Fruit fly (Drosophila melanogaster) whole organism, embryonic: ENCODE results near the gene kibra.

ENCODE experiments used
- ATbp ChIP-seq: fragments of 200-800 bp; sonication (Bioruptor generic); optimal IDR thresholded peaks from 2 replicates; lab custom pipeline; 2017; ENCODE audit warnings: missing biosample characterization, mild to moderate bottlenecking, missing genetic modification characterization, missing genetic modification reagents
- Antp ChIP-seq: fragments of 200-800 bp; sonication (Bioruptor generic); optimal IDR thresholded peaks from 3 replicates; lab custom pipeline; 2016; ENCODE audit warnings: missing biosample characterization, missing genetic modification characterization
- Awh ChIP-seq: fragments of 200-800 bp; sonication (Bioruptor generic); IDR thresholded peaks from 2 replicates; pipeline ENCODE4, ENCODE4 v1.3.6; 2022; ENCODE audit warnings: missing biosample characterization, missing genetic modification characterization
- B-H1 ChIP-seq: fragments of 200-800 bp; sonication (Bioruptor generic); IDR thresholded peaks from 3 replicates; pipeline ENCODE4 v1.3.6; 2022; ENCODE audit warnings: missing biosample characterization, missing genetic modification characterization
- Blimp-1 ChIP-seq: fragments of 200-800 bp; sonication (Bioruptor generic); optimal IDR thresholded peaks from 3 replicates; lab custom pipeline; 2018; ENCODE audit warnings: missing biosample characterization, missing genetic modification characterization, mild to moderate bottlenecking, moderate library complexity, missing genetic modification reagents
- CG11398 ChIP-seq: fragments of 200-800 bp; sonication (Bioruptor generic); optimal IDR thresholded peaks from 2 replicates; lab custom pipeline; 2016; ENCODE audit warnings: missing biosample characterization, missing genetic modification characterization
- CG11456 ChIP-seq: fragments of 200-800 bp; sonication (Bioruptor generic); IDR thresholded peaks from 3 replicates; pipeline ENCODE4 v1.3.6; 2022; ENCODE audit warnings: missing biosample characterization, missing genetic modification characterization
- CG11504 ChIP-seq: fragments of 200-800 bp; sonication (Bioruptor generic); optimal IDR thresholded peaks from 3 replicates; lab custom pipeline; 2019; ENCODE audit warnings: missing biosample characterization, mild to moderate bottlenecking, missing genetic modification characterization, moderate library complexity
- CG11695 ChIP-seq: fragments of 200-800 bp; sonication (Bioruptor generic); IDR thresholded peaks from 3 replicates; pipeline ENCODE4 v1.3.6; 2022; ENCODE audit warnings: missing biosample characterization, missing genetic modification characterization
- CG1529 ChIP-seq: fragments of 200-800 bp; sonication (Bioruptor generic); optimal IDR thresholded peaks from 3 replicates; lab custom pipeline; 2018; ENCODE audit warnings: missing biosample characterization, missing genetic modification characterization
- CG15479 ChIP-seq: fragments of 200-800 bp; sonication (Bioruptor generic); optimal IDR thresholded peaks from 3 replicates; lab custom pipeline; 2019; ENCODE audit warnings: missing biosample characterization, mild to moderate bottlenecking, missing genetic modification characterization, moderate library complexity
- CG18262 ChIP-seq: fragments of 200-800 bp; optimal IDR thresholded peaks from 3 replicates; lab custom pipeline; 2019; ENCODE audit warnings: missing biosample characterization, mild to moderate bottlenecking, missing genetic modification characterization, moderate library complexity
- CG2678 ChIP-seq: fragments of 200-800 bp; sonication (Bioruptor generic); optimal IDR thresholded peaks from 3 replicates; lab custom pipeline; 2019; ENCODE audit warnings: missing biosample characterization, mild to moderate bottlenecking, missing genetic modification characterization, moderate library complexity
- CG30403 ChIP-seq: fragments of 200-800 bp; sonication (Bioruptor generic); optimal IDR thresholded peaks from 3 replicates; lab custom pipeline; 2016; ENCODE audit warnings: missing biosample characterization, missing genetic modification characterization
- CG31441 ChIP-seq: fragments of 200-800 bp; sonication (Bioruptor generic); IDR thresholded peaks from 2 replicates; pipeline ENCODE4 v1.3.6; 2022; ENCODE audit warnings: missing biosample characterization, missing genetic modification characterization
- CG9727 ChIP-seq: fragments of 200-800 bp; sonication (Bioruptor generic); optimal IDR thresholded peaks from 3 replicates; lab custom pipeline; 2017; ENCODE audit warnings: missing biosample characterization, mild to moderate bottlenecking, missing genetic modification characterization
- D ChIP-seq, 2 experiments: fragments of 200-800 bp in 1 of 2; fragments of >200 bp in 1 of 2; sonication (Bioruptor generic) in 1 of 2; optimal IDR thresholded peaks; 2 replicates in 1 of 2; 3 replicates in 1 of 2; lab custom pipeline; 2017; ENCODE audit warnings: mild to moderate bottlenecking in 1 of 2, missing biosample characterization in 1 of 2, missing genetic modification characterization in 1 of 2, missing genetic modification reagents in 1 of 2
- Doc2 ChIP-seq: fragments of 200-800 bp; sonication (Bioruptor generic); IDR thresholded peaks from 2 replicates; pipeline ENCODE4 v1.3.6; 2022; ENCODE audit warnings: missing biosample characterization, missing genetic modification characterization
- E2f2 ChIP-seq: fragments of 200-800 bp; sonication (Bioruptor generic); IDR thresholded peaks from 2 replicates; pipeline ENCODE4 v1.3.6; 2022; ENCODE audit warnings: missing biosample characterization, missing genetic modification characterization
- Hmr ChIP-seq: fragments of 200-800 bp; sonication (Bioruptor generic); optimal IDR thresholded peaks from 3 replicates; lab custom pipeline; 2017; ENCODE audit warnings: mild to moderate bottlenecking, missing biosample characterization, missing genetic modification reagents, missing genetic modification characterization
- Hr78 ChIP-seq, 2 experiments: fragments of 200-800 bp in 1 of 2; fragments of >200 bp in 1 of 2; sonication (Bioruptor generic) in 1 of 2; optimal IDR thresholded peaks; 2 replicates each; lab custom pipeline; 2017 to 2019; ENCODE audit warnings: missing biosample characterization in 2 of 2, missing genetic modification characterization in 2 of 2, mild to moderate bottlenecking in 1 of 2, moderate library complexity in 1 of 2
- Med ChIP-seq: fragments of 200-800 bp; sonication (Bioruptor generic); peaks from one replicate; lab custom pipeline; 2016; ENCODE audit warnings: missing biosample characterization, missing genetic modification characterization, mild to moderate bottlenecking, inconsistent platforms, moderate library complexity
- Myb ChIP-seq: fragments of 200-800 bp; sonication (Bioruptor generic); optimal IDR thresholded peaks from 2 replicates; lab custom pipeline; 2016; ENCODE audit warnings: missing biosample characterization, missing genetic modification characterization
- NfI ChIP-seq: fragments of 200-800 bp; sonication (Bioruptor generic); optimal IDR thresholded peaks from 3 replicates; lab custom pipeline; 2018; ENCODE audit warnings: missing biosample characterization, mild to moderate bottlenecking, missing genetic modification characterization, moderate library complexity
- Sin3A ChIP-seq: fragments of >200 bp; optimal IDR thresholded peaks from 2 replicates; lab custom pipeline; 2018
- Taf1 ChIP-seq: fragments of 200-800 bp; sonication (Bioruptor generic); IDR thresholded peaks from 2 replicates; pipeline ENCODE4 v1.3.6; 2022; ENCODE audit warnings: missing biosample characterization, missing genetic modification characterization
- Xrp1 ChIP-seq: fragments of 200-800 bp; sonication (Bioruptor generic); IDR thresholded peaks from 2 replicates; pipeline ENCODE4 v1.3.6; 2022; ENCODE audit warnings: missing biosample characterization, missing genetic modification characterization
- bsh ChIP-seq, 2 experiments: fragments of 200-800 bp; sonication (Bioruptor generic); optimal IDR thresholded peaks; 2 replicates each; lab custom pipeline; 2017 to 2018; ENCODE audit warnings: mild to moderate bottlenecking in 2 of 2, missing biosample characterization in 2 of 2, missing genetic modification characterization in 2 of 2, moderate library complexity in 1 of 2
- corto ChIP-seq: fragments of 200-800 bp; sonication (Bioruptor generic); optimal IDR thresholded peaks from 2 replicates; lab custom pipeline; 2016; ENCODE audit warnings: missing biosample characterization, mild to moderate bottlenecking, missing genetic modification characterization, moderate library complexity
- dan ChIP-seq: fragments of 200-800 bp; sonication (Bioruptor generic); IDR thresholded peaks from 2 replicates; pipeline ENCODE4 v1.3.6; 2022; ENCODE audit warnings: missing biosample characterization, missing genetic modification characterization
- fd64A ChIP-seq: fragments of 200-800 bp; sonication (Bioruptor generic); optimal IDR thresholded peaks from 3 replicates; lab custom pipeline; 2018; ENCODE audit warnings: missing biosample characterization, mild to moderate bottlenecking, missing genetic modification characterization
- jumu ChIP-seq: fragments of 200-800 bp; sonication (Bioruptor generic); optimal IDR thresholded peaks from 3 replicates; lab custom pipeline; 2016; ENCODE audit warnings: missing biosample characterization, missing genetic modification characterization
- lola ChIP-seq, 3 experiments: fragments of >200 bp in 2 of 3; fragments of 200-800 bp in 1 of 3; sonication (Bioruptor generic) in 1 of 3; optimal IDR thresholded peaks; 2 replicates each; lab custom pipeline; 2017 to 2019; ENCODE audit warnings: missing biosample characterization in 3 of 3, missing genetic modification characterization in 3 of 3, mild to moderate bottlenecking in 1 of 3, moderate library complexity in 1 of 3
- lov ChIP-seq, 2 experiments: fragments of 200-800 bp in 1 of 2; fragments of >200 bp in 1 of 2; sonication (Bioruptor generic) in 1 of 2; IDR thresholded peaks in 1 of 2; optimal IDR thresholded peaks in 1 of 2; 2 replicates in 1 of 2; 3 replicates in 1 of 2; pipeline versions ENCODE4 v1.3.6 to Lab custom; 2017 to 2022; ENCODE audit warnings: missing biosample characterization in 1 of 2, missing genetic modification characterization in 1 of 2
- nerfin-1 ChIP-seq: fragments of 200-800 bp; sonication (Bioruptor generic); optimal IDR thresholded peaks from 3 replicates; lab custom pipeline; 2019; ENCODE audit warnings: missing biosample characterization, mild to moderate bottlenecking, missing genetic modification characterization, moderate library complexity
- nom ChIP-seq: fragments of 200-800 bp; sonication (Bioruptor generic); optimal IDR thresholded peaks from 2 replicates; lab custom pipeline; 2017; ENCODE audit warnings: missing biosample characterization, missing genetic modification characterization, mild to moderate bottlenecking, moderate library complexity, missing genetic modification reagents
- onecut ChIP-seq: fragments of 200-800 bp; sonication (Bioruptor generic); IDR thresholded peaks from 2 replicates; pipeline ENCODE4 v1.3.6; 2022; ENCODE audit warnings: missing biosample characterization, missing genetic modification characterization
- pfk ChIP-seq: fragments of 200-800 bp; sonication (Bioruptor generic); optimal IDR thresholded peaks from 2 replicates; lab custom pipeline; 2018; ENCODE audit warnings: missing biosample characterization, mild to moderate bottlenecking, missing genetic modification characterization, moderate library complexity
- phol ChIP-seq: fragments of 200-800 bp; sonication (Bioruptor generic); optimal IDR thresholded peaks from 3 replicates; lab custom pipeline; 2018; ENCODE audit warnings: missing biosample characterization, mild to moderate bottlenecking, missing genetic modification characterization, moderate library complexity
- prd ChIP-seq, 3 experiments: fragments of >200 bp in 2 of 3; fragments of 200-800 bp in 1 of 3; sonication (Bioruptor generic) in 1 of 3; optimal IDR thresholded peaks in 2 of 3; IDR thresholded peaks in 1 of 3; 2 replicates in 2 of 3; 3 replicates in 1 of 3; pipeline versions ENCODE4 v1.3.6 to Lab custom; 2017 to 2022; ENCODE audit warnings: missing biosample characterization in 1 of 3, missing genetic modification characterization in 1 of 3
- salm ChIP-seq: fragments of 200-800 bp; sonication (Bioruptor generic); optimal IDR thresholded peaks from 2 replicates; lab custom pipeline; 2018; ENCODE audit warnings: missing biosample characterization, mild to moderate bottlenecking, missing genetic modification characterization
- sens ChIP-seq: fragments of 200-800 bp; sonication (Bioruptor generic); peaks from one replicate; lab custom pipeline; 2016; ENCODE audit warnings: missing biosample characterization, missing genetic modification characterization
- shn ChIP-seq: fragments of 200-800 bp; sonication (Bioruptor generic); optimal IDR thresholded peaks from 3 replicates; lab custom pipeline; 2016; ENCODE audit warnings: missing biosample characterization, missing genetic modification characterization
- tll ChIP-seq, 2 experiments: fragments of 200-800 bp in 1 of 2; fragments of >200 bp in 1 of 2; sonication (Bioruptor generic) in 1 of 2; optimal IDR thresholded peaks; 2 replicates each; lab custom pipeline; 2017 to 2019; ENCODE audit warnings: missing biosample characterization in 2 of 2, missing genetic modification characterization in 2 of 2, mild to moderate bottlenecking in 1 of 2, moderate library complexity in 1 of 2
- zf30C ChIP-seq: fragments of 200-800 bp; sonication (Bioruptor generic); optimal IDR thresholded peaks from 3 replicates; lab custom pipeline; 2018; ENCODE audit warnings: missing biosample characterization, mild to moderate bottlenecking, missing genetic modification characterization
- zfh2 ChIP-seq: fragments of 200-800 bp; sonication (Bioruptor generic); optimal IDR thresholded peaks from 2 replicates; lab custom pipeline; 2016; ENCODE audit warnings: missing biosample characterization, missing genetic modification characterization

The kibra gene

DNA sequence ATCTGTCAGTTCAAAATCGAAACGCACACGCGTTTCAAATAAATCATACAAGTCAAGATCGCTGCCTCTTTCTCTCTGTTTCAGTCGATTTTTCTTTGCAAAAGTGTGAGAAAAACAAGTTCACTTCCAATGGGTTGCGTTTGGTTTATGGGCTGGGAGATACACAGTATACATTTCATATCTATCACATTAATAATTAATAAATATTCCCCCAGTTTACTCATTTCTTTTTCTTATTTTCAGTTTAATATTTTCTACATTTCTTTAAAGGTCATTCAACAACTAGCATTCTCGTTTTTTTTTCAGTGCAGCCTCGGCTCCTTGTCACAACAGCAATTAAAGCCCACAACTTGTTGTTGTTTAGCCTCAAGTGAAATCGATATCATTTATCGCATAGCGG lies 40.1 kb downstream of the kibra start (continued):
- TF ChIP-seq CG18262 (peak; percentile 0), Antp (no peak), phol (tag; lab: Kevin White, UChicago) (peak; percentile 31), CG11456 (GFP tag; lab: Robert Waterston, UW) (no peak), B-H1 (GFP tag; lab: Robert Waterston, UW) (peak; percentile 19; the same call in 1 of the 3 replicates), prd (optimal IDR thresholded peaks at IDR 0.05; lab: Kevin White, UChicago) (no peak), prd (GFP tag; IDR thresholded peaks at IDR 0.05; lab: Robert Waterston, UW) (peak; percentile 38; the same call in 1 of the 3 replicates)

dm6 chr3R:14680112-14680665 lies 43.9 kb downstream of the kibra start:
- TF ChIP-seq lola (GFP tag; optimal IDR thresholded peaks at IDR 0.05; lab: Kevin White, UChicago) (peak in 1 of 3 experiments; percentile 17), Hr78 (GFP tag; optimal IDR thresholded peaks at IDR 0.05; lab: Kevin White, UChicago) (peak in 1 of 2 experiments; percentile 88), jumu (no peak), ATbp (GFP tag; lab: Kevin White, UChicago) (peak; percentile 41), CG11504 (no peak), CG11398 (GFP tag; lab: Kevin White, UChicago) (peak; percentile 37), Awh (no peak), CG11695 (0 out of 3 replicates have a peak, but pooled peaks have one; percentile 7), onecut (GFP tag; lab: Robert Waterston, UW) (peak; percentile 16; the same call in 1 of the 2 replicates), Med (peak; percentile 61), Myb (no peak), D (optimal IDR thresholded peaks at IDR 0.05; lab: Kevin White, UChicago) (no peak), D (GFP tag; optimal IDR thresholded peaks at IDR 0.05; lab: Kevin White, UChicago) (peak; percentile 7), CG30403 (no peak), tll (GFP tag; optimal IDR thresholded peaks at IDR 0.05; lab: Kevin White, UChicago) (peak in 1 of 2 experiments; percentile 94), CG31441 (GFP tag; lab: Robert Waterston, UW) (no peak), salm (peak; percentile 39), dan (GFP tag; lab: Robert Waterston, UW) (no peak), pfk (GFP tag; lab: Kevin White, UChicago) (no peak), lov (optimal IDR thresholded peaks at IDR 0.05; lab: Kevin White, UChicago) (no peak), lov (GFP tag; IDR thresholded peaks at IDR 0.05; lab: Robert Waterston, UW) (no peak), zf30C (GFP tag; lab: Kevin White, UChicago) (peak; percentile 7), corto (GFP tag; lab: Kevin White, UChicago) (peak; percentile 13), bsh (GFP tag; optimal IDR thresholded peaks at IDR 0.05; lab: Kevin White, UChicago) (peak in 1 of 2 experiments; percentile 29), CG1529 (peak; percentile 8), E2f2 (no peak), CG2678 (peak; percentile 7), Xrp1 (peak; percentile 42; the same call in 1 of the 2 replicates), CG15479 (peak; percentile 71), nerfin-1 (peak; percentile 9), Sin3A (lab: Kevin White, UChicago) (no peak), Taf1 (GFP tag; lab: Robert Waterston, UW) (no peak), zfh2 (GFP tag; lab: Kevin White, UChicago) (no peak), sens (peak; percentile 63), nom (peak; percentile 20), Blimp-1 (peak; percentile 14), shn (GFP tag; lab: Kevin White, UChicago) (no peak), Hmr (GFP tag; lab: Kevin White, UChicago) (no peak), fd64A (peak; percentile 38), Doc2 (GFP tag; lab: Robert Waterston, UW) (no peak), NfI (GFP tag; lab: Kevin White, UChicago) (no peak), CG9727 (GFP tag; lab: Kevin White, UChicago) (peak; percentile 4)
